Worm (Caenorhabditis elegans) whole organism, midembryonic: Measurements from ENCODE around the gene nspb-12.

Experiments
- T22C8.4 ChIP-seq: fragments of 200-800 bp; sonication (Bioruptor generic); IDR thresholded peaks from 2 replicates; pipeline ENCODE4 v1.3.6; 2022; ENCODE audit warnings: missing genetic modification characterization, missing compliant biosample characterization
- cog-1 ChIP-seq: sonication (generic microtip); optimal IDR thresholded peaks from 2 replicates; lab custom pipeline; 2016; ENCODE audit warnings: missing genetic modification characterization, missing compliant biosample characterization
- flt-1 ChIP-seq: fragments of 200-800 bp; sonication (Bioruptor generic); IDR thresholded peaks from 2 replicates; pipeline ENCODE4 v1.3.6; 2022; ENCODE audit warnings: missing genetic modification characterization, missing compliant biosample characterization
- klf-2 ChIP-seq: fragments of 200-800 bp; sonication (Bioruptor generic); conservative IDR thresholded peaks from 2 replicates; pipeline ENCODE4 v1.3.6; 2022; ENCODE audit warnings: missing genetic modification reagents, missing genetic modification characterization, missing compliant biosample characterization
- ref-1 ChIP-seq: fragments of 200-800 bp; sonication (Bioruptor generic); conservative IDR thresholded peaks from 2 replicates; pipeline ENCODE4 v1.3.6; 2022; ENCODE audit warnings: missing genetic modification reagents, missing genetic modification characterization, missing compliant biosample characterization
- tab-1 ChIP-seq: fragments of 200-800 bp; sonication (Bioruptor generic); IDR thresholded peaks from 2 replicates; pipeline ENCODE4 v1.3.6; 2022; ENCODE audit warnings: missing genetic modification characterization, missing compliant biosample characterization
- ztf-23 ChIP-seq: fragments of 200-800 bp; sonication (Bioruptor generic); IDR thresholded peaks from 2 replicates; pipeline ENCODE4 v1.3.6; 2022; ENCODE audit warnings: missing genetic modification reagents, missing genetic modification characterization, missing compliant biosample characterization
- ztf-29 ChIP-seq: fragments of 200-800 bp; sonication (Bioruptor generic); IDR thresholded peaks from 2 replicates; pipeline ENCODE4 v1.3.6; 2022; ENCODE audit warnings: missing genetic modification reagents, missing genetic modification characterization, missing compliant biosample characterization

DNA sequence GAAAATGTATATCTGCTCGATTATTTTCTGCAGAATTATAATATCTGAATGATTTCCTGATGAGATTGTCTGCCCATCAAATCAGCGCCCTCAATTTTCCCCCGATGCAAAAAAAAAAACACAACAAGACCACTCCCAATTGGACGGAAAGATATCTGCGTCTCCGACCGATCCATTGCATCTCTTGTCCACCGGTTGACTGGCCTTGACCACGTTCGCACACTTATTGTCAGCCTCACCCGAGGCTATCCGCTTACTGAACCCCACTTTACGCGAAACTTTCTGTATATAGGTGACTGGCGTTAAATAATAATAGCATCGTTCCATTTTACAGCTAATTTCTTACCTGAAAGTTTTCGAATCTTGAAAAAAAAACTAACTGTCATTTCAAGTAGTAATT is 25.8 kb upstream of the nspb-12 start:
- TF ChIP-seq cog-1 (tag; lab: Kevin White, UChicago) = no peak
- no peak for TF ChIP-seq ztf-29 (GFP tag; lab: Robert Waterston, UW)
- TF ChIP-seq flt-1 (GFP tag; lab: Robert Waterston, UW) = no peak
- no peak for TF ChIP-seq klf-2 (GFP tag; lab: Robert Waterston, UW)
- TF ChIP-seq T22C8.4 (GFP tag; lab: Robert Waterston, UW) = no peak
- TF ChIP-seq ztf-23 = no peak
- TF ChIP-seq ref-1 = no peak
- TF ChIP-seq tab-1 (GFP tag; lab: Robert Waterston, UW) = no peak
